Worm (Caenorhabditis elegans): ENCODE data around the gene tat-1.

- TF ChIP-seq ztf-11 (tag; optimal IDR thresholded peaks at IDR 0.05): no peak
- TF ChIP-seq ZK546.5 (tag; optimal IDR thresholded peaks at IDR 0.05): no peak
These were observed 14.7 kb upstream of the tat-1 start, which contains the start of gene fbxa-218 for ce11 chrIII:12436215-12436614.

All from whole organism, L3 larva.